Worm (Caenorhabditis elegans): ENCODE results near the gene F55A11.7.

ce11 chrV:11757358-11757757, 29.9 kb downstream of the F55A11.7 start, which contains the start of gene smoc-1:
- TF ChIP-seq nhr-237 (tag; optimal IDR thresholded peaks at IDR 0.05) (no peak), php-3 (GFP tag; IDR thresholded peaks at IDR 0.05) (no peak), dve-1 (tag; optimal IDR thresholded peaks at IDR 0.05; ENCODE audit: insufficient read depth) (no peak)

All from whole organism, L4 larva.